Fruit fly (Drosophila melanogaster): ENCODE results near the gene CG43731.

CG43731 gene

dm6 chr2L:19146047-19146446, 44.2 kb downstream of the CG43731 start:
- TF ChIP-seq CG4318 (GFP tag; optimal IDR thresholded peaks at IDR 0.05) (no peak), vri (GFP tag; optimal IDR thresholded peaks at IDR 0.05) (no peak), CG15336 (GFP tag; IDR thresholded peaks at IDR 0.05) (no peak), CG9139 (GFP tag; optimal IDR thresholded peaks at IDR 0.05) (peak; percentile 31), topi (GFP tag; optimal IDR thresholded peaks at IDR 0.05) (no peak), Eip78C (GFP tag) (peak; percentile 63), svp (GFP tag) (peak; percentile 58), CG7368 (GFP tag; optimal IDR thresholded peaks at IDR 0.05) (no peak), CG11902 (GFP tag; optimal IDR thresholded peaks at IDR 0.05) (no peak), Lpt (GFP tag; optimal IDR thresholded peaks at IDR 0.05) (no peak), esn (GFP tag; optimal IDR thresholded peaks at IDR 0.05) (no peak), Met (GFP tag; optimal IDR thresholded peaks at IDR 0.05) (peak; percentile 7), ss (GFP tag; optimal IDR thresholded peaks at IDR 0.05) (peak in 1 of 2 experiments; percentile 24), Hr38 (GFP tag; optimal IDR thresholded peaks at IDR 0.05) (no peak), Eip93F (GFP tag; optimal IDR thresholded peaks at IDR 0.05) (no peak), Ets21C (GFP tag; optimal IDR thresholded peaks at IDR 0.05) (no peak), CG11762 (GFP tag; optimal IDR thresholded peaks at IDR 0.05; ENCODE audit: insufficient read depth) (no peak)

- TF ChIP-seq Eip78C (GFP tag): no peak
- TF ChIP-seq Sox102F (GFP tag; optimal IDR thresholded peaks at IDR 0.05): no peak
- TF ChIP-seq Sox14 (GFP tag; optimal IDR thresholded peaks at IDR 0.05): no peak
- TF ChIP-seq Sox15 (GFP tag; optimal IDR thresholded peaks at IDR 0.05): no peak
- TF ChIP-seq Hr39 (GFP tag; optimal IDR thresholded peaks at IDR 0.05): no peak
- TF ChIP-seq CG11902 (GFP tag; optimal IDR thresholded peaks at IDR 0.05): no peak
- TF ChIP-seq cyc (GFP tag; optimal IDR thresholded peaks at IDR 0.05): no peak
- no peak for TF ChIP-seq Eip93F (GFP tag; optimal IDR thresholded peaks at IDR 0.05)
- no peak for TF ChIP-seq Smox (GFP tag; optimal IDR thresholded peaks at IDR 0.05)
These were observed 44.8 kb downstream of the CG43731 start for dm6 chr2L:19146645-19147044.
